ENCODE assay signal across 2 worm cellular contexts in the genomic region with DNA sequence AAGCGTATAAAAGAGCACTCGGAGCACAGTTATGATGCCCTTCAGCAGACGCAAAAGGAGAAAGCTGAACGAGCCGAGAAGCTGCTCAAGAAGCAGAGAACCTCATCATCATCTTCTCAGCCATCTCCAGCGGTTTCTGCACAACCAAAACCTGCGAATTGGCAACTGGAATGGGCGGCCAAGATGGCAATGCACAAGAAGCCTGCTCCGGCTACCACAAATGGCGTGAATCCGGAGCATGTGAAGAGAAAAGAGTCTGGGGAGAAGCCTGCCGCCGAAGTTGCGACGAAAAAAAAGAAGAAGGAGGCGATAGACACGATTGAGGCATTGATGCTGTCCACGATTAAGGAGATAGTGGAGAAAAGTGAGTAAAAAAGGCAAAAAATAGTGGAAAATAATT.
TF ChIP-seq lines count a peak whose summit lies in the region.

No protein-coding gene starts in this region.

TF ChIP-seq in whole organism, L4 larva, 104 proteins besides CTCF, POLR2A, EP300 and RAD21:
- TF ChIP-seq madf-5 (GFP tag; IDR thresholded peaks at IDR 0.05; lab: Robert Waterston, UW): no peak
- TF ChIP-seq aha-1 (tag; lab: Kevin White, UChicago): peak; percentile 95
TF ChIP-seq in whole organism, L4 larva: peak in this region for 1.

TF ChIP-seq in whole organism, young adult, 124 proteins besides CTCF, POLR2A, EP300 and RAD21:
- TF ChIP-seq nfyb-1 (GFP tag; IDR thresholded peaks at IDR 0.05; lab: Robert Waterston, UW) (no peak), mel-28 (tag; optimal IDR thresholded peaks at IDR 0.05; lab: Kevin White, UChicago; ENCODE audit: borderline replicate concordance) (no peak), egrh-3 (GFP tag; IDR thresholded peaks at IDR 0.05; lab: Robert Waterston, UW) (peak; percentile 7; the same call in 1 of the 2 replicates), lsy-27 (tag; optimal IDR thresholded peaks at IDR 0.05; lab: Kevin White, UChicago; ENCODE audit: borderline replicate concordance, insufficient read depth) (no peak)
